Fruit fly (Drosophila melanogaster) whole organism, embryonic: ENCODE data around the gene UQCR-Q.

Experiments used
- ATbp ChIP-seq: fragments of 200-800 bp; sonication (Bioruptor generic); optimal IDR thresholded peaks from 2 replicates; lab custom pipeline; 2017; ENCODE audit warnings: missing biosample characterization, mild to moderate bottlenecking, missing genetic modification characterization, missing genetic modification reagents
- Adf1 ChIP-seq: fragments of 200-800 bp; sonication (Bioruptor generic); IDR thresholded peaks from 2 replicates; pipeline ENCODE4 v1.3.6; 2022; ENCODE audit warnings: missing biosample characterization, missing genetic modification characterization
- Aef1 ChIP-seq: fragments of 200-800 bp; sonication (Bioruptor generic); IDR thresholded peaks from 3 replicates; pipeline ENCODE4 v1.3.6; 2022; ENCODE audit warnings: missing biosample characterization, missing genetic modification characterization
- Asciz ChIP-seq: fragments of 200-800 bp; sonication (Bioruptor generic); optimal IDR thresholded peaks from 2 replicates; lab custom pipeline; 2017; ENCODE audit warnings: missing biosample characterization, mild to moderate bottlenecking, missing genetic modification characterization, missing genetic modification reagents
- B-H1 ChIP-seq: fragments of 200-800 bp; sonication (Bioruptor generic); IDR thresholded peaks from 3 replicates; pipeline ENCODE4 v1.3.6; 2022; ENCODE audit warnings: missing biosample characterization, missing genetic modification characterization
- CG10147 ChIP-seq: fragments of 200-800 bp; sonication (Bioruptor generic); optimal IDR thresholded peaks from 2 replicates; lab custom pipeline; 2019; ENCODE audit warnings: missing biosample characterization, mild to moderate bottlenecking, missing genetic modification characterization, moderate library complexity
- CG11456 ChIP-seq: fragments of 200-800 bp; sonication (Bioruptor generic); IDR thresholded peaks from 3 replicates; pipeline ENCODE4 v1.3.6; 2022; ENCODE audit warnings: missing biosample characterization, missing genetic modification characterization
- CG17361 ChIP-seq: fragments of 200-800 bp; sonication (Bioruptor generic); IDR thresholded peaks from 3 replicates; pipeline ENCODE4 v1.3.6; 2022; ENCODE audit warnings: missing biosample characterization, missing genetic modification characterization
- CG18599 ChIP-seq: fragments of 200-800 bp; sonication (Bioruptor generic); optimal IDR thresholded peaks from 3 replicates; lab custom pipeline; 2017; ENCODE audit warnings: missing biosample characterization, missing genetic modification characterization, mild to moderate bottlenecking, moderate library complexity, missing genetic modification reagents
- CG2116 ChIP-seq: fragments of 200-800 bp; sonication (Bioruptor generic); optimal IDR thresholded peaks from 3 replicates; lab custom pipeline; 2018; ENCODE audit warnings: missing biosample characterization, mild to moderate bottlenecking, missing genetic modification characterization
- CG2199 ChIP-seq: fragments of 200-800 bp; sonication (Bioruptor generic); IDR thresholded peaks from 3 replicates; pipeline ENCODE4 v1.3.6; 2022; ENCODE audit warnings: missing biosample characterization, missing genetic modification characterization
- CG31224 ChIP-seq: fragments of 200-800 bp; sonication (Bioruptor generic); IDR thresholded peaks from 2 replicates; pipeline ENCODE4 v1.3.6; 2022; ENCODE audit warnings: missing biosample characterization, missing genetic modification characterization
- CG33557 ChIP-seq: fragments of 200-800 bp; sonication (Bioruptor generic); optimal IDR thresholded peaks from 2 replicates; lab custom pipeline; 2019; ENCODE audit warnings: missing biosample characterization, mild to moderate bottlenecking, missing genetic modification characterization, moderate library complexity
- CG4424 ChIP-seq: fragments of 200-800 bp; sonication (Bioruptor generic); optimal IDR thresholded peaks from 3 replicates; lab custom pipeline; 2016; ENCODE audit warnings: missing biosample characterization, missing genetic modification characterization
- CG7357 ChIP-seq: fragments of 200-800 bp; sonication (Bioruptor generic); IDR thresholded peaks from 3 replicates; pipeline ENCODE4 v1.3.6; 2022; ENCODE audit warnings: missing biosample characterization, missing genetic modification characterization
- CG7786 ChIP-seq: fragments of 200-800 bp; sonication (Bioruptor generic); optimal IDR thresholded peaks from 2 replicates; lab custom pipeline; 2016; ENCODE audit warnings: missing biosample characterization, missing genetic modification characterization
- CG7963 ChIP-seq: fragments of 200-800 bp; sonication (Bioruptor generic); IDR thresholded peaks from 3 replicates; pipeline ENCODE4 v1.3.6; 2022; ENCODE audit warnings: missing biosample characterization, missing genetic modification characterization; ENCODE audit not compliant: partially characterized antibody
- CG8359 ChIP-seq: fragments of 200-800 bp; sonication (Bioruptor generic); optimal IDR thresholded peaks from 2 replicates; lab custom pipeline; 2017; ENCODE audit warnings: missing biosample characterization, mild to moderate bottlenecking, missing genetic modification characterization, borderline replicate concordance
- CoRest ChIP-seq: fragments of 200-800 bp; sonication (Bioruptor generic); optimal IDR thresholded peaks from 3 replicates; lab custom pipeline; 2018; ENCODE audit warnings: missing biosample characterization, mild to moderate bottlenecking, missing genetic modification characterization, moderate library complexity
- Dbx ChIP-seq: fragments of 200-800 bp; sonication (Bioruptor generic); IDR thresholded peaks from 3 replicates; pipeline ENCODE4 v1.3.6; 2022; ENCODE audit warnings: missing biosample characterization, missing genetic modification characterization
- Dfd ChIP-seq, 2 experiments: fragments of >200 bp; optimal IDR thresholded peaks; 2 replicates each; lab custom pipeline; 2017; ENCODE audit warnings: missing biosample characterization in 2 of 2, missing genetic modification characterization in 2 of 2
- Ets97D ChIP-seq: fragments of 200-800 bp; sonication (Bioruptor generic); optimal IDR thresholded peaks from 3 replicates; lab custom pipeline; 2016; ENCODE audit warnings: missing biosample characterization, missing genetic modification characterization
- HLH4C ChIP-seq: fragments of 200-800 bp; sonication (Bioruptor generic); IDR thresholded peaks from 3 replicates; pipeline ENCODE4 v1.3.6; 2022; ENCODE audit warnings: missing biosample characterization, missing genetic modification characterization; ENCODE audit not compliant: partially characterized antibody
- HLH54F ChIP-seq: fragments of 200-800 bp; sonication (Bioruptor generic); optimal IDR thresholded peaks from 3 replicates; lab custom pipeline; 2016; ENCODE audit warnings: missing biosample characterization, missing genetic modification characterization
- Jarid2 ChIP-seq: fragments of 200-800 bp; sonication (Bioruptor generic); optimal IDR thresholded peaks from 3 replicates; lab custom pipeline; 2017; ENCODE audit warnings: mild to moderate bottlenecking, missing biosample characterization, missing genetic modification reagents, missing genetic modification characterization
- Kr ChIP-seq: fragments of 200-800 bp; sonication (Bioruptor generic); optimal IDR thresholded peaks from 2 replicates; lab custom pipeline; 2017; ENCODE audit warnings: missing biosample characterization, mild to moderate bottlenecking, missing genetic modification characterization
- Lpt ChIP-seq: fragments of >200 bp; optimal IDR thresholded peaks from 2 replicates; lab custom pipeline; 2018; ENCODE audit warnings: missing biosample characterization, missing genetic modification characterization
- MESR4 ChIP-seq: fragments of 200-800 bp; sonication (Bioruptor generic); optimal IDR thresholded peaks from 2 replicates; lab custom pipeline; 2018; ENCODE audit warnings: missing biosample characterization, mild to moderate bottlenecking, missing genetic modification characterization, moderate library complexity
- Mad ChIP-seq: fragments of 200-800 bp; sonication (Bioruptor generic); optimal IDR thresholded peaks from 2 replicates; lab custom pipeline; 2016; ENCODE audit warnings: missing biosample characterization, missing genetic modification characterization
- Max ChIP-seq: fragments of 200-800 bp; sonication (Bioruptor generic); optimal IDR thresholded peaks from 2 replicates; lab custom pipeline; 2016; ENCODE audit warnings: missing biosample characterization, mild to moderate bottlenecking, missing genetic modification characterization
- Meics ChIP-seq: fragments of 200-800 bp; sonication (Bioruptor generic); optimal IDR thresholded peaks from 2 replicates; lab custom pipeline; 2017; ENCODE audit warnings: missing biosample characterization, mild to moderate bottlenecking, missing genetic modification characterization
- Nf-YC ChIP-seq: fragments of 200-800 bp; optimal IDR thresholded peaks from 3 replicates; lab custom pipeline; 2019; ENCODE audit warnings: missing biosample characterization, mild to moderate bottlenecking, missing genetic modification characterization, moderate library complexity
- bigmax ChIP-seq: fragments of 200-800 bp; sonication (Bioruptor generic); optimal IDR thresholded peaks from 2 replicates; lab custom pipeline; 2018; ENCODE audit warnings: missing biosample characterization, mild to moderate bottlenecking, missing genetic modification characterization
- bowl ChIP-seq: fragments of 200-800 bp; sonication (Bioruptor generic); IDR thresholded peaks from 2 replicates; pipeline ENCODE4 v1.3.6; 2022; ENCODE audit warnings: missing biosample characterization, missing genetic modification characterization
- dan ChIP-seq: fragments of 200-800 bp; sonication (Bioruptor generic); IDR thresholded peaks from 2 replicates; pipeline ENCODE4 v1.3.6; 2022; ENCODE audit warnings: missing biosample characterization, missing genetic modification characterization
- eve ChIP-seq, 2 experiments: fragments of >200 bp; optimal IDR thresholded peaks; 2 replicates each; lab custom pipeline; 2017; ENCODE audit warnings: missing biosample characterization in 2 of 2, missing genetic modification characterization in 2 of 2
- ftz-f1 ChIP-seq: fragments of 200-800 bp; sonication (Bioruptor generic); optimal IDR thresholded peaks from 2 replicates; lab custom pipeline; 2016; ENCODE audit warnings: missing biosample characterization, missing genetic modification characterization
- gce ChIP-seq: fragments of 200-800 bp; sonication (Bioruptor generic); IDR thresholded peaks from 3 replicates; pipeline ENCODE4 v1.3.6; 2022; ENCODE audit warnings: missing biosample characterization, missing genetic modification characterization
- ind ChIP-seq: fragments of 200-800 bp; sonication (Bioruptor generic); optimal IDR thresholded peaks from 3 replicates; lab custom pipeline; 2016; ENCODE audit warnings: missing biosample characterization, missing genetic modification characterization
- insv ChIP-seq, 2 experiments: fragments of 200-800 bp; sonication (Bioruptor generic); optimal IDR thresholded peaks; 3 replicates each; lab custom pipeline; 2016 to 2018; ENCODE audit warnings: missing biosample characterization in 2 of 2, missing genetic modification characterization in 2 of 2
- inv ChIP-seq: fragments of 200-800 bp; sonication (Bioruptor generic); IDR thresholded peaks from 2 replicates; pipeline ENCODE4 v1.3.6; 2022; ENCODE audit warnings: missing biosample characterization, missing genetic modification characterization; ENCODE audit not compliant: partially characterized antibody
- kay ChIP-seq: fragments of 200-800 bp; sonication (Bioruptor generic); optimal IDR thresholded peaks from 2 replicates; lab custom pipeline; 2016; ENCODE audit warnings: missing biosample characterization, missing genetic modification characterization
- lilli ChIP-seq: fragments of 200-800 bp; sonication (Bioruptor generic); optimal IDR thresholded peaks from 3 replicates; lab custom pipeline; 2016; ENCODE audit warnings: missing biosample characterization, missing genetic modification characterization
- pita ChIP-seq: fragments of 200-800 bp; sonication (Bioruptor generic); optimal IDR thresholded peaks from 2 replicates; lab custom pipeline; 2017; ENCODE audit warnings: missing biosample characterization, mild to moderate bottlenecking, missing genetic modification characterization
- psq ChIP-seq: fragments of 200-800 bp; sonication (Bioruptor generic); optimal IDR thresholded peaks from 2 replicates; lab custom pipeline; 2017; ENCODE audit warnings: missing biosample characterization, missing genetic modification characterization
- pzg ChIP-seq: fragments of 200-800 bp; sonication (Bioruptor generic); optimal IDR thresholded peaks from 3 replicates; lab custom pipeline; 2018; ENCODE audit warnings: missing biosample characterization, mild to moderate bottlenecking, missing genetic modification characterization, moderate library complexity
- ro ChIP-seq: fragments of 200-800 bp; sonication (Bioruptor generic); IDR thresholded peaks from 2 replicates; pipeline ENCODE4 v1.3.6; 2022; ENCODE audit warnings: missing biosample characterization, missing genetic modification characterization
- schlank ChIP-seq: fragments of 200-800 bp; sonication (Bioruptor generic); optimal IDR thresholded peaks from 2 replicates; lab custom pipeline; 2018; ENCODE audit warnings: missing biosample characterization, mild to moderate bottlenecking, missing genetic modification characterization
- slou ChIP-seq: fragments of 200-800 bp; sonication (Bioruptor generic); optimal IDR thresholded peaks from 3 replicates; lab custom pipeline; 2016; ENCODE audit warnings: missing biosample characterization, missing genetic modification characterization
- unpg ChIP-seq: fragments of 200-800 bp; sonication (Bioruptor generic); optimal IDR thresholded peaks from 3 replicates; lab custom pipeline; 2018; ENCODE audit warnings: missing biosample characterization, mild to moderate bottlenecking, missing genetic modification characterization, moderate library complexity

UQCR-Q gene

DNA sequence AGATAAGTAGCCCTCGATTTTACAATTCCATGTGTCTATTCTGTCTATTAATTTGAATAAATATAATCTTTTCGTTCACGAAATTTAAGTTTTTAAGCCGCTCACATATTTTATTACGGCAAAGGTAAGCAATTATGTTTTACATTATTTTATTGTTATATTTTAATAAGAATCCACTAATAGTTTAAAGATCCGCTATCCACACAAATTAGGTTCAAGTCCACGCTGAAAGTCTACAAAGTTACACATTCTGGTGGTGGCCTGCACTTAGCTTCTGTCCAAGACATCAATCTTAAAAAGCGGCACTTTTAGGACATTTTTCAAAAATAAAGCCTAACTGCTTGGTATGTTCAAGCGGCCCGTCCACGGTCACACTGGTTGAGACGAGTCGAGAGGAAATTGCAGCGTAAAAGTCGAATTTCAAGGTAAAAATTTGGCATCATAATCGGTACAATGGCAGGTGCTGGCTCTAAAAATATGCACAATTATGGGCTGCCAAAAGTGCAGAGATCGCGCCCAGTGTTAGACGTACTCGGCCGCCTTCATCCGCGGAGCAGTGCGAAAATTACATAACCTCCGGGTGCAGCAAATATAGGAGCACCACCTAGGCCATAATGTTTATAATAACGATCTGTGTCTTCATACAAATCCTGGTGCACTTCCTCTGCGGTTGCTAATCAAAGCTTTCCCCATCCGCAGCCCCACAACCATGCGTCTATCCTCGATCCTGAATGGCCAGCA lies at the start of gene UQCR-Q, which contains the start of gene CG46525:
Gene UQCR-Q (plus strand): TSS at position 51 of the 741 bp plus-strand sequence.
Gene CG46525 (plus strand): TSS at position 510 of the 741 bp plus-strand sequence.
- TF ChIP-seq Asciz (no peak), schlank (no peak), CG31224 (no peak), ind (no peak), CG2116 (peak; percentile 79), Aef1 (no peak), CG7963 (no peak; the same call in 2 of the 3 replicates), CG33557 (GFP tag; lab: Kevin White, UChicago) (no peak), eve (GFP tag; optimal IDR thresholded peaks at IDR 0.05; lab: Kevin White, UChicago) (no peak), MESR4 (GFP tag; lab: Kevin White, UChicago) (peak; percentile 88), ro (GFP tag; lab: Robert Waterston, UW) (no peak), kay (no peak), ftz-f1 (GFP tag; lab: Kevin White, UChicago) (peak; percentile 80), CG7786 (GFP tag; lab: Kevin White, UChicago) (no peak), CG4424 (no peak), psq (GFP tag; lab: Kevin White, UChicago) (no peak), CoRest (tag; lab: Kevin White, UChicago) (peak; percentile 46), Mad (GFP tag; lab: Kevin White, UChicago) (peak; percentile 15), bigmax (GFP tag; lab: Kevin White, UChicago) (peak; percentile 66), Dfd (GFP tag; optimal IDR thresholded peaks at IDR 0.05; lab: Kevin White, UChicago) (no peak), Max (GFP tag; lab: Kevin White, UChicago) (no peak), CG18599 (no peak), CG2199 (GFP tag; lab: Robert Waterston, UW) (no peak), gce (no peak), CG11456 (GFP tag; lab: Robert Waterston, UW) (no peak), HLH54F (GFP tag; lab: Kevin White, UChicago) (peak; percentile 0), B-H1 (GFP tag; lab: Robert Waterston, UW) (no peak), CG8359 (GFP tag; lab: Kevin White, UChicago) (no peak), slou (GFP tag; lab: Kevin White, UChicago) (no peak), insv (GFP tag; optimal IDR thresholded peaks at IDR 0.05; lab: Kevin White, UChicago) (peak in 1 of 2 experiments; percentile 52), lilli (GFP tag; lab: Kevin White, UChicago) (no peak), Kr (GFP tag; lab: Kevin White, UChicago) (no peak), CG7357 (GFP tag; lab: Robert Waterston, UW) (no peak), HLH4C (GFP tag; lab: Robert Waterston, UW) (peak; percentile 7; the same call in 1 of the 3 replicates), Ets97D (GFP tag; lab: Kevin White, UChicago) (peak; percentile 81), CG17361 (GFP tag; lab: Robert Waterston, UW) (no peak), unpg (GFP tag; lab: Kevin White, UChicago) (peak; percentile 6), CG10147 (no peak), Nf-YC (peak; percentile 25), Adf1 (GFP tag; lab: Robert Waterston, UW) (no peak), pita (GFP tag; lab: Kevin White, UChicago) (peak; percentile 96), Meics (GFP tag; lab: Kevin White, UChicago) (no peak), dan (GFP tag; lab: Robert Waterston, UW) (no peak), Jarid2 (GFP tag; lab: Kevin White, UChicago) (no peak), Lpt (GFP tag; lab: Kevin White, UChicago) (no peak), ATbp (GFP tag; lab: Kevin White, UChicago) (no peak), Dbx (GFP tag; lab: Robert Waterston, UW) (no peak), pzg (GFP tag; lab: Kevin White, UChicago) (peak; percentile 97), inv (no peak), bowl (GFP tag; lab: Robert Waterston, UW) (no peak)
